Fruit fly (Drosophila melanogaster): Measurements from ENCODE around the gene noi.

noi gene

dm6 chr3R:5613114-5613443 is 21.8 kb upstream of the noi start, which contains the start of gene Atu (continued):
- TF ChIP-seq YL-1 (GFP tag; optimal IDR thresholded peaks at IDR 0.05) (peak; percentile 81), CG7963 (GFP tag; IDR thresholded peaks at IDR 0.05; ENCODE audit: partially characterized antibody) (peak; percentile 84), CG13894 (tag; optimal IDR thresholded peaks at IDR 0.05) (peak; percentile 17), CG1792 (GFP tag; optimal IDR thresholded peaks at IDR 0.05) (peak; percentile 99), CG3726 (GFP tag; IDR thresholded peaks at IDR 0.05) (no peak), CG13775 (GFP tag; optimal IDR thresholded peaks at IDR 0.05) (peak; percentile 35), Bdp1 (GFP tag; optimal IDR thresholded peaks at IDR 0.05) (no peak), CG10147 (GFP tag; optimal IDR thresholded peaks at IDR 0.05) (peak; percentile 38), CG1603 (tag; optimal IDR thresholded peaks at IDR 0.05) (peak; percentile 68), CG9437 (GFP tag; optimal IDR thresholded peaks at IDR 0.05) (peak; percentile 24), twi (tag; optimal IDR thresholded peaks at IDR 0.05) (peak; percentile 31), sqz (GFP tag; optimal IDR thresholded peaks at IDR 0.05) (peak; percentile 8), dpn (GFP tag; optimal IDR thresholded peaks at IDR 0.05) (peak in 1 of 2 experiments; percentile 16), sens (GFP tag) (peak; percentile 88), CG4360 (GFP tag; IDR thresholded peaks at IDR 0.05) (no peak), Elba2 (GFP tag; optimal IDR thresholded peaks at IDR 0.05) (no peak), stwl (tag; optimal IDR thresholded peaks at IDR 0.05) (peak; percentile 60), cg (GFP tag; optimal IDR thresholded peaks at IDR 0.05) (peak; percentile 87), aop (GFP tag; IDR thresholded peaks at IDR 0.05) (no peak), NC2β (GFP tag; optimal IDR thresholded peaks at IDR 0.05) (peak; percentile 39), Sry-δ (GFP tag; optimal IDR thresholded peaks at IDR 0.05) (peak; percentile 96), CG12104 (GFP tag; optimal IDR thresholded peaks at IDR 0.05) (no peak), unc-4 (GFP tag; IDR thresholded peaks at IDR 0.05; ENCODE audit: partially characterized antibody) (peak; percentile 94), knrl (GFP tag; IDR thresholded peaks at IDR 0.05; ENCODE audit: partially characterized antibody) (peak; percentile 94), Rfx (GFP tag; IDR thresholded peaks at IDR 0.05) (peak; percentile 41; the same call in 1 of the 2 replicates), ato (GFP tag; IDR thresholded peaks at IDR 0.05; ENCODE audit: partially characterized antibody) (peak; percentile 73; the same call in 1 of the 2 replicates), Chrac-16 (GFP tag; optimal IDR thresholded peaks at IDR 0.05) (peak; percentile 28), CG7357 (GFP tag; IDR thresholded peaks at IDR 0.05) (no peak), lov (optimal IDR thresholded peaks at IDR 0.05) (no peak), lov (GFP tag; IDR thresholded peaks at IDR 0.05) (no peak), NfI (GFP tag; optimal IDR thresholded peaks at IDR 0.05) (peak; percentile 27), CG9797 (GFP tag; optimal IDR thresholded peaks at IDR 0.05) (peak; percentile 19), Doc3 (GFP tag; IDR thresholded peaks at IDR 0.05; ENCODE audit: partially characterized antibody) (peak; percentile 92), sisA (GFP tag; IDR thresholded peaks at IDR 0.05) (no peak), nmo (GFP tag; optimal IDR thresholded peaks at IDR 0.05) (peak; percentile 76), CG9817 (tag; optimal IDR thresholded peaks at IDR 0.05) (peak; percentile 25), Meics (GFP tag; optimal IDR thresholded peaks at IDR 0.05) (peak; percentile 10), CG14710 (tag; optimal IDR thresholded peaks at IDR 0.05) (peak; percentile 70), HLH4C (GFP tag; IDR thresholded peaks at IDR 0.05; ENCODE audit: partially characterized antibody) (peak; percentile 93), vnd (GFP tag; IDR thresholded peaks at IDR 0.05; ENCODE audit: partially characterized antibody) (peak; percentile 86), Hr51 (GFP tag; optimal IDR thresholded peaks at IDR 0.05) (peak in 1 of 2 experiments; percentile 3), Nf-YB (GFP tag; optimal IDR thresholded peaks at IDR 0.05) (no peak), Optix (GFP tag; IDR thresholded peaks at IDR 0.05) (no peak), Hmr (GFP tag; optimal IDR thresholded peaks at IDR 0.05) (peak; percentile 46), Asciz (GFP tag; optimal IDR thresholded peaks at IDR 0.05) (no peak), BtbVII (GFP tag; optimal IDR thresholded peaks at IDR 0.05) (no peak), bab2 (GFP tag; optimal IDR thresholded peaks at IDR 0.05) (no peak), HmgZ (tag; optimal IDR thresholded peaks at IDR 0.05) (peak; percentile 79), crp (GFP tag; optimal IDR thresholded peaks at IDR 0.05) (peak in 1 of 2 experiments; percentile 42), CG11723 (GFP tag; optimal IDR thresholded peaks at IDR 0.05) (no peak)

Measured in whole organism, embryonic.